Worm (Caenorhabditis elegans) whole organism, mixed stage, embryonic: ENCODE results near the gene elpc-3.

Experiments used
- snpc-4 ChIP-seq: fragments of 150-350 bp; optimal IDR thresholded peaks from 2 replicates; lab custom pipeline; 2014; ENCODE audit warnings: missing biosample characterization, missing genetic modification characterization
- unc-62 ChIP-seq: fragments of 150-350 bp; optimal IDR thresholded peaks from 2 replicates; lab custom pipeline; 2014; ENCODE audit warnings: missing biosample characterization, missing genetic modification reagents, missing genetic modification characterization

ce11 chrV:12170114-12170513, 11.1 kb downstream of the elpc-3 start, which contains the start of gene ZK863.1:
- TF ChIP-seq unc-62 (no peak), snpc-4 (tag; lab: Kevin White, UChicago) (no peak)
